Fruit fly (Drosophila melanogaster) whole organism, adult: ENCODE data around the gene srw.

Experiments
- CG33017 ChIP-seq: fragments of 200-800 bp; sonication (Bioruptor generic); optimal IDR thresholded peaks from 2 replicates; lab custom pipeline; 2018; ENCODE audit warnings: missing biosample characterization, mild to moderate bottlenecking, missing genetic modification characterization, moderate library complexity
- Hr96 ChIP-seq: fragments of 200-800 bp; sonication (Bioruptor generic); optimal IDR thresholded peaks from 2 replicates; lab custom pipeline; 2016; ENCODE audit warnings: missing biosample characterization, missing genetic modification characterization
- kay ChIP-seq: fragments of 200-800 bp; sonication (Bioruptor generic); peaks from one replicate; lab custom pipeline; 2016; ENCODE audit warnings: missing biosample characterization, missing genetic modification characterization, borderline replicate concordance
- ovo ChIP-seq: fragments of 200-800 bp; sonication (Bioruptor generic); optimal IDR thresholded peaks from 2 replicates; lab custom pipeline; 2016; ENCODE audit warnings: missing biosample characterization, missing genetic modification characterization

DNA sequence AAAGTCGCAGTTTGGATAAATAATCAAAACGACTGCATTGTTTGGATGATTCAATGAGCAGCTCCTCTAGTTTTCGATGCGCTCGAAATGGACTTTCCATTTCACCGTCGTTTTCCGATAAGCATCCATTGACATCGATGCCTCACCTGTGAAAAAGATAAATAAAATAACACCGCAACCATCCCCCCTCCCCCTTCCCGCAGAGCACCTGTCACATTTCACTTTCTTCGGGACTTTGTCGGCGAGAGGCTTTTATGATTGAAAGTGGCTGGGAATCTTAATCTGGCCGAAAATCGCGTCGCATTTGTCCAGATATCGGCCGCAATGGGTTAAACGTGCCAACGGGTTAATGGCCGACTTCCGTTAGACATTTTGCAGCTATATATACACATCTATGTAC is 14.1 kb downstream of the srw start:
- TF ChIP-seq ovo (GFP tag; lab: Kevin White, UChicago) (no peak), kay (no peak), Hr96 (GFP tag; lab: Kevin White, UChicago) (no peak), CG33017 (tag; lab: Kevin White, UChicago) (no peak)
